Worm (Caenorhabditis elegans) whole organism, young adult: ENCODE data around the gene T05B4.8.

Experiments used
- B0261.1 ChIP-seq: sonication (generic microtip); optimal IDR thresholded peaks from 2 replicates; lab custom pipeline; 2016; ENCODE audit warnings: mild to moderate bottlenecking, missing genetic modification characterization, moderate library complexity, missing compliant biosample characterization
- F22D6.2 ChIP-seq: sonication (generic microtip); optimal IDR thresholded peaks from 2 replicates; lab custom pipeline; 2016; ENCODE audit warnings: mild to moderate bottlenecking, missing genetic modification characterization, missing compliant biosample characterization
- F39B2.1 ChIP-seq: fragments of 200-800 bp; sonication (Bioruptor generic); IDR thresholded peaks from 2 replicates; pipeline ENCODE4 v1.3.6; 2022; ENCODE audit warnings: missing genetic modification reagents, missing genetic modification characterization, missing compliant biosample characterization
- F52B5.7 ChIP-seq: sonication (generic microtip); optimal IDR thresholded peaks from 2 replicates; lab custom pipeline; 2016; ENCODE audit warnings: mild to moderate bottlenecking, missing genetic modification characterization, missing compliant biosample characterization
- K12H6.12 ChIP-seq: fragments of 200-800 bp; sonication (Bioruptor generic); optimal IDR thresholded peaks from 2 replicates; lab custom pipeline; 2018; ENCODE audit warnings: mild to moderate bottlenecking, missing genetic modification characterization, missing compliant biosample characterization
- T26A5.8 ChIP-seq: sonication (generic microtip); optimal IDR thresholded peaks from 2 replicates; lab custom pipeline; 2016; ENCODE audit warnings: missing genetic modification characterization, missing compliant biosample characterization
- Y53F4B.3 ChIP-seq: fragments of 200-800 bp; sonication (Bioruptor generic); IDR thresholded peaks from 2 replicates; pipeline ENCODE4 v1.3.6; 2022; ENCODE audit warnings: missing genetic modification reagents, missing genetic modification characterization, missing compliant biosample characterization
- Y67H2A.10 ChIP-seq: fragments of 200-800 bp; sonication (Bioruptor generic); conservative IDR thresholded peaks from 2 replicates; pipeline ENCODE4 v1.3.6; 2022; ENCODE audit warnings: missing genetic modification reagents, missing genetic modification characterization, missing compliant biosample characterization
- akir-1 ChIP-seq: fragments of 200-800 bp; sonication (Bioruptor generic); optimal IDR thresholded peaks from 2 replicates; lab custom pipeline; 2018; ENCODE audit warnings: mild to moderate bottlenecking, missing genetic modification characterization, moderate library complexity, missing compliant biosample characterization
- aptf-2 ChIP-seq: fragments of 200-800 bp; sonication (Bioruptor generic); conservative IDR thresholded peaks from 2 replicates; pipeline ENCODE4 v1.3.6; 2022; ENCODE audit warnings: missing genetic modification reagents, missing genetic modification characterization, missing compliant biosample characterization
- aptf-3 ChIP-seq: fragments of 200-800 bp; sonication (Bioruptor generic); IDR thresholded peaks from 2 replicates; pipeline ENCODE4 v1.3.6; 2022; ENCODE audit warnings: missing genetic modification characterization, missing compliant biosample characterization
- athp-1 ChIP-seq: sonication (generic microtip); optimal IDR thresholded peaks from 2 replicates; lab custom pipeline; 2017; ENCODE audit warnings: mild to moderate bottlenecking, missing genetic modification characterization, missing compliant biosample characterization
- attf-3 ChIP-seq: fragments of 200-800 bp; sonication (Bioruptor generic); conservative IDR thresholded peaks from 2 replicates; pipeline ENCODE4 v1.3.6; 2022; ENCODE audit warnings: missing genetic modification reagents, missing genetic modification characterization, missing compliant biosample characterization
- attf-5 ChIP-seq: fragments of 200-800 bp; sonication (Bioruptor generic); optimal IDR thresholded peaks from 2 replicates; lab custom pipeline; 2018; ENCODE audit warnings: mild to moderate bottlenecking, missing genetic modification characterization, missing compliant biosample characterization
- bed-1 ChIP-seq: fragments of 200-800 bp; sonication (Bioruptor generic); IDR thresholded peaks from 2 replicates; pipeline ENCODE4 v1.3.6; 2022; ENCODE audit warnings: missing genetic modification reagents, missing genetic modification characterization, missing compliant biosample characterization
- efl-1 ChIP-seq: fragments of 150-350 bp; optimal IDR thresholded peaks from 2 replicates; lab custom pipeline; 2014; ENCODE audit warnings: missing biosample characterization, missing genetic modification reagents, missing genetic modification characterization
- egl-18 ChIP-seq: fragments of 200-800 bp; sonication (Bioruptor generic); IDR thresholded peaks from 2 replicates; pipeline ENCODE4 v1.3.6; 2022; ENCODE audit warnings: missing genetic modification reagents, missing genetic modification characterization, missing compliant biosample characterization
- ekl-4 ChIP-seq: fragments of 200-800 bp; sonication (Bioruptor generic); IDR thresholded peaks from 2 replicates; pipeline ENCODE4 v1.3.6; 2022; ENCODE audit warnings: missing genetic modification reagents, missing genetic modification characterization, missing compliant biosample characterization
- hlh-12 ChIP-seq: sonication (generic microtip); optimal IDR thresholded peaks from 2 replicates; lab custom pipeline; 2016; ENCODE audit warnings: missing genetic modification characterization, missing compliant biosample characterization
- hlh-26 ChIP-seq: fragments of 200-800 bp; sonication (Bioruptor generic); conservative IDR thresholded peaks from 2 replicates; pipeline ENCODE4 v1.3.6; 2022; ENCODE audit warnings: missing genetic modification reagents, missing genetic modification characterization, missing compliant biosample characterization
- let-607 ChIP-seq, 2 experiments: fragments of 200-800 bp in 1 of 2; sonication (Bioruptor generic) in 1 of 2; sonication (generic microtip) in 1 of 2; optimal IDR thresholded peaks; 2 replicates each; lab custom pipeline; 2016 to 2018; ENCODE audit warnings: mild to moderate bottlenecking in 2 of 2, missing compliant biosample characterization in 2 of 2, missing genetic modification characterization in 2 of 2, moderate library complexity in 2 of 2, missing genotype in 1 of 2
- lin-26 ChIP-seq: fragments of 200-800 bp; sonication (Bioruptor generic); IDR thresholded peaks from 2 replicates; pipeline ENCODE4 v1.3.6; 2022; ENCODE audit warnings: missing genetic modification reagents, missing genetic modification characterization, missing compliant biosample characterization
- lin-40 ChIP-seq: sonication (generic microtip); optimal IDR thresholded peaks from 2 replicates; lab custom pipeline; 2016; ENCODE audit warnings: missing genetic modification characterization, mild to moderate bottlenecking, missing compliant biosample characterization, missing genotype, missing genetic modification reagents
- madf-10 ChIP-seq: sonication (generic microtip); optimal IDR thresholded peaks from 2 replicates; lab custom pipeline; 2016; ENCODE audit warnings: mild to moderate bottlenecking, missing genetic modification characterization, missing compliant biosample characterization
- madf-8 ChIP-seq: fragments of 200-800 bp; sonication (Bioruptor generic); conservative IDR thresholded peaks from 2 replicates; pipeline ENCODE4 v1.3.6; 2022; ENCODE audit warnings: missing genetic modification reagents, missing genetic modification characterization, missing compliant biosample characterization
- nfya-2 ChIP-seq: fragments of 200-800 bp; sonication (Bioruptor generic); IDR thresholded peaks from 2 replicates; pipeline ENCODE4 v1.3.6; 2022; ENCODE audit warnings: missing genetic modification reagents, missing genetic modification characterization, missing compliant biosample characterization
- nfyb-1 ChIP-seq: fragments of 200-800 bp; sonication (Bioruptor generic); IDR thresholded peaks from 2 replicates; pipeline ENCODE4 v1.3.6; 2022; ENCODE audit warnings: missing genetic modification reagents, missing genetic modification characterization, missing compliant biosample characterization
- nhr-179 ChIP-seq: sonication (generic microtip); optimal IDR thresholded peaks from 2 replicates; lab custom pipeline; 2016; ENCODE audit warnings: mild to moderate bottlenecking, missing genetic modification characterization, missing compliant biosample characterization
- nhr-27 ChIP-seq: fragments of 200-800 bp; sonication (Bioruptor generic); optimal IDR thresholded peaks from 2 replicates; lab custom pipeline; 2018; ENCODE audit warnings: mild to moderate bottlenecking, missing genetic modification characterization, moderate library complexity, missing compliant biosample characterization
- pbrm-1 ChIP-seq: fragments of 200-800 bp; sonication (Bioruptor generic); IDR thresholded peaks from 2 replicates; pipeline ENCODE4 v1.3.6; 2022; ENCODE audit warnings: missing genetic modification reagents, missing genetic modification characterization, missing compliant biosample characterization
- rcor-1 ChIP-seq: fragments of 200-800 bp; sonication (Bioruptor generic); IDR thresholded peaks from 2 replicates; pipeline ENCODE4 v1.3.6; 2022; ENCODE audit warnings: missing genetic modification reagents, missing genetic modification characterization, missing compliant biosample characterization
- sea-2 ChIP-seq: fragments of 200-800 bp; sonication (Bioruptor generic); IDR thresholded peaks from 2 replicates; pipeline ENCODE4 v1.3.6; 2022; ENCODE audit warnings: missing genetic modification characterization, missing compliant biosample characterization
- somi-1 ChIP-seq: fragments of 200-800 bp; sonication (Bioruptor generic); optimal IDR thresholded peaks from 2 replicates; lab custom pipeline; 2018; ENCODE audit warnings: mild to moderate bottlenecking, missing genetic modification characterization, missing compliant biosample characterization
- tbx-9 ChIP-seq: sonication (generic microtip); optimal IDR thresholded peaks from 2 replicates; lab custom pipeline; 2016; ENCODE audit warnings: borderline replicate concordance, missing genetic modification characterization, inconsistent platforms, missing compliant biosample characterization
- zfh-2 ChIP-seq: fragments of 200-800 bp; sonication (Bioruptor generic); conservative IDR thresholded peaks from 2 replicates; pipeline ENCODE4 v1.3.6; 2022; ENCODE audit warnings: missing genetic modification reagents, missing genetic modification characterization, missing compliant biosample characterization
- zim-3 ChIP-seq: sonication (generic microtip); optimal IDR thresholded peaks from 2 replicates; lab custom pipeline; 2017; ENCODE audit warnings: mild to moderate bottlenecking, missing genetic modification characterization, moderate library complexity, missing compliant biosample characterization
- ztf-22 ChIP-seq: fragments of 200-800 bp; sonication (Bioruptor generic); optimal IDR thresholded peaks from 2 replicates; lab custom pipeline; 2018; ENCODE audit warnings: mild to moderate bottlenecking, missing genetic modification characterization, moderate library complexity, missing compliant biosample characterization
- ztf-6 ChIP-seq: fragments of 200-800 bp; sonication (Bioruptor generic); IDR thresholded peaks from 2 replicates; pipeline ENCODE4 v1.3.6; 2022; ENCODE audit warnings: missing genetic modification reagents, missing genetic modification characterization, missing compliant biosample characterization

The T05B4.8 gene

ce11 chrV:4131471-4131939 lies 15.5 kb upstream of the T05B4.8 start, which contains the start of gene nhr-57 (continued):
- TF ChIP-seq zim-3 (tag; lab: Kevin White, UChicago), result no peak
- no peak for TF ChIP-seq aptf-3
- TF ChIP-seq hlh-26 (GFP tag; lab: Robert Waterston, UW), result no peak
- no peak for TF ChIP-seq Y67H2A.10 (GFP tag; lab: Robert Waterston, UW)
- TF ChIP-seq athp-1 (tag; lab: Kevin White, UChicago), result no peak
- no peak for TF ChIP-seq F52B5.7
- peak; percentile 50 for TF ChIP-seq F22D6.2 (tag; lab: Kevin White, UChicago)
- TF ChIP-seq rcor-1, result no peak

ce11 chrV:4129604-4130003 lies 13.6 kb upstream of the T05B4.8 start, which contains the start of gene phat-4:
TSS of gene phat-4 (plus strand) at chrV:4129904.
- TF ChIP-seq efl-1 (GFP tag; lab: Kevin White, UChicago) (no peak), akir-1 (GFP tag; lab: Kevin White, UChicago) (no peak), K12H6.12 (tag; lab: Kevin White, UChicago) (no peak), sea-2 (GFP tag; lab: Robert Waterston, UW) (no peak), ekl-4 (GFP tag; lab: Robert Waterston, UW) (no peak), hlh-26 (GFP tag; lab: Robert Waterston, UW) (no peak), ztf-22 (no peak), nfyb-1 (no peak), madf-8 (no peak), T26A5.8 (tag; lab: Kevin White, UChicago) (no peak), nhr-27 (tag; lab: Kevin White, UChicago) (no peak), nfya-2 (no peak)

ce11 chrV:4127435-4127834 lies 11.5 kb upstream of the T05B4.8 start, which contains the start of gene T05B4.13:
TSS of gene T05B4.13 (minus strand) at chrV:4127535.
- TF ChIP-seq aptf-2 (no peak), egl-18 (GFP tag; lab: Robert Waterston, UW) (no peak), attf-3 (GFP tag; lab: Robert Waterston, UW) (no peak)

ce11 chrV:4125552-4126084 lies 9.6 kb upstream of the T05B4.8 start, which contains the start of gene T05B4.12:
TSS of gene T05B4.12 (minus strand) at chrV:4126034.
- TF ChIP-seq zfh-2 (GFP tag; lab: Robert Waterston, UW), result peak; percentile 71
- no peak for TF ChIP-seq let-607 (tag; optimal IDR thresholded peaks at IDR 0.05; lab: Kevin White, UChicago)
- TF ChIP-seq, all 124 proteins: peak for 1

ce11 chrV:4122415-4122814 lies 6.4 kb upstream of the T05B4.8 start, which contains the start of gene phat-5:
TSS of gene phat-5 (minus strand) at chrV:4122515.
- TF ChIP-seq Y53F4B.3 (GFP tag; lab: Robert Waterston, UW) (no peak), hlh-26 (GFP tag; lab: Robert Waterston, UW) (no peak), bed-1 (GFP tag; lab: Robert Waterston, UW) (no peak), pbrm-1 (GFP tag; lab: Robert Waterston, UW) (no peak), tbx-9 (tag; lab: Kevin White, UChicago) (no peak), lin-40 (tag; lab: Kevin White, UChicago) (no peak), hlh-12 (tag; lab: Kevin White, UChicago) (no peak), nhr-27 (tag; lab: Kevin White, UChicago) (no peak), ekl-4 (GFP tag; lab: Robert Waterston, UW) (no peak), aptf-2 (no peak), somi-1 (no peak), lin-26 (GFP tag; lab: Robert Waterston, UW) (no peak), B0261.1 (tag; lab: Kevin White, UChicago) (no peak), T26A5.8 (tag; lab: Kevin White, UChicago) (no peak), nhr-179 (tag; lab: Kevin White, UChicago) (no peak), madf-10 (no peak), ztf-6 (GFP tag; lab: Robert Waterston, UW) (no peak), attf-5 (GFP tag; lab: Kevin White, UChicago) (no peak), F39B2.1 (GFP tag; lab: Robert Waterston, UW) (no peak)
- TF ChIP-seq, all 124 proteins: peak for 0
